Worm (Caenorhabditis elegans) whole organism, L2 larva: ENCODE results near the gene grl-7.

ENCODE experiments used
- elt-1 ChIP-seq: fragments of 150-350 bp; optimal IDR thresholded peaks from 2 replicates; lab custom pipeline; 2014; ENCODE audit warnings: missing biosample characterization, missing genetic modification characterization
- lin-13 ChIP-seq: fragments of 150-350 bp; optimal IDR thresholded peaks from 2 replicates; lab custom pipeline; 2014; ENCODE audit warnings: missing biosample characterization, missing genetic modification reagents, missing genetic modification characterization
- unc-62 ChIP-seq: fragments of 150-350 bp; optimal IDR thresholded peaks from 2 replicates; lab custom pipeline; 2014; ENCODE audit warnings: missing biosample characterization, missing genetic modification reagents, missing genetic modification characterization

DNA sequence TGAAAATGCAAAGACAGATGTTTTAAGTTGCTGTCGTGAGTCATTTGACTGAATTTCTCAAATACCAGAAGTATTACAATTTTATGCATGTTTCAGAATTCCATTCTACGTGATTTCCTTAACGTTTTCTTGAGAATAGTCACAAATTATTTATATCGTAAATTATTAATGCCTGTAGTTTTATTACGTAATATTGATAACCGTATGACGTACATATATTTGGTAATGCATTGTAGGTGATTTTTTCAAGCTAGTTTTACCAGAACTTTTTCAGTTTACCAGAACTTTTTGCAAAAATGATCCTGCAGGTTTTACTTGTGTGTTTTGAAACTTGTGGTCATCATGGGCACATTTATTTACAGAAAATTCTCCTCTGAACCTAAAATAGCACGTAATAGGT lies 27.1 kb upstream of the grl-7 start:
- TF ChIP-seq elt-1 (tag; lab: Kevin White, UChicago) (no peak), unc-62 (no peak), lin-13 (GFP tag; lab: Kevin White, UChicago) (no peak)
